Worm (Caenorhabditis elegans) whole organism, L4/young adult: Measurements from ENCODE around the gene F48F5.6.

Source experiments
- W03F9.2 ChIP-seq: fragments of 150-350 bp; optimal IDR thresholded peaks from 2 replicates; lab custom pipeline; 2014; ENCODE audit warnings: missing biosample characterization, missing genetic modification characterization
- him-1 ChIP-seq: sonication (generic microtip); optimal IDR thresholded peaks from 2 replicates; lab custom pipeline; 2016; ENCODE audit warnings: missing genotype, missing genetic modification reagents, missing genetic modification characterization, missing compliant biosample characterization

DNA sequence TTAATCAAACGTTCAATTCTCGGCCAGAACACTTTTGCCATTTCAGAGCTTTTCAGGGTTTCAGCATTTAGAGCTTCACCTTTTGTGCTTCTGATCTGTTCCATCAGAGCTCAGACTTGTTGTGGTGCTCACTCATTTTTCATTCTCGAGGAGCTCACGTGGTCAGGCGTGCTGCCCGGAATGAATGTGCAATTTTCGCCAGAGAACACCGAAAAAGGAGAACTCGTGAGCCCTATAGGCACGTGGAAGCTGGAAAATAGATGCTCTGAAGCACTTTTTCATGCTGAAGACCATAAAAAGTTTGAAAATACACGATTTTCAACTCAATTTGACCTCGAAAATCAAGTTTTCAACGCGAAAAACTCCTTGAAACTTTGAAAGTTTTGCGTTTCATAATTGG, 33.3 kb downstream of the F48F5.6 start:
- TF ChIP-seq him-1 = no peak
- no peak for TF ChIP-seq W03F9.2 (tag; lab: Kevin White, UChicago)
